Fruit fly (Drosophila melanogaster): ENCODE results near the gene Rac1.

Rac1 gene

DNA sequence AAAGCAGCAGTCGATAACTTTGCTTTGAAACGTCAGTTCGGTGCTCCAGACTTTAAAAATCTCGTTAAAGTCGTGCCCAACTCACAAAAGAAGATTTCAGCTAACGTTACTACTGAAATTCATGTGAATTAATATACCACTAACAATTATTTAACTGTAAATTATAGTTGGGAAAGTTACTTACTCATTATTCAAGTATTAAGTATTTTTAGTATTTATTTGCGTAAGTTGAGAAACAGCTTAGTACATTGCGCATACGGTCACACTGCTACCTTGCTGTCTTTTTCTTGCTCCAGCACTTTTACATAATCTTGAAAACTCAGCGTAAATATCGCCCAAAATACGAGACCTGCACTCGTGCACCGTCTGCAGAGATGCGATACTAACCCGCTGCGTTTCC is 27.2 kb upstream of the Rac1 start, which contains the start of gene ND-ACP (continued):
- TF ChIP-seq CG12219 (GFP tag; optimal IDR thresholded peaks at IDR 0.05) (no peak), CG6791 (GFP tag; IDR thresholded peaks at IDR 0.05; ENCODE audit: partially characterized antibody) (no peak), Neu2 (GFP tag; optimal IDR thresholded peaks at IDR 0.05; ENCODE audit: borderline replicate concordance) (no peak), Poxn (GFP tag; IDR thresholded peaks at IDR 0.05) (no peak), insv (GFP tag; optimal IDR thresholded peaks at IDR 0.05) (no peak), Lpt (GFP tag; optimal IDR thresholded peaks at IDR 0.05) (no peak), CG3838 (GFP tag; optimal IDR thresholded peaks at IDR 0.05) (no peak), run (tag; optimal IDR thresholded peaks at IDR 0.05) (no peak), dimm (GFP tag; IDR thresholded peaks at IDR 0.05) (no peak), shn (GFP tag; optimal IDR thresholded peaks at IDR 0.05) (no peak), Dip2 (GFP tag; IDR thresholded peaks at IDR 0.05) (no peak), trem (tag; optimal IDR thresholded peaks at IDR 0.05) (peak; percentile 72), CG17829 (tag; optimal IDR thresholded peaks at IDR 0.05) (no peak), kay (GFP tag; optimal IDR thresholded peaks at IDR 0.05) (no peak), vnd (GFP tag; IDR thresholded peaks at IDR 0.05; ENCODE audit: partially characterized antibody) (0 out of 3 replicates have a peak, but pooled peaks have one; percentile 24), Hr78 (GFP tag; optimal IDR thresholded peaks at IDR 0.05) (no peak), wor (GFP tag; IDR thresholded peaks at IDR 0.05) (no peak), CG12744 (GFP tag; optimal IDR thresholded peaks at IDR 0.05) (no peak), BEAF-32 (GFP tag; optimal IDR thresholded peaks at IDR 0.05) (peak; percentile 49), sd (tag; optimal IDR thresholded peaks at IDR 0.05) (no peak), HLH54F (GFP tag; optimal IDR thresholded peaks at IDR 0.05) (no peak), CG11398 (GFP tag; optimal IDR thresholded peaks at IDR 0.05) (no peak), mirr (GFP tag; optimal IDR thresholded peaks at IDR 0.05) (no peak), CG11093 (GFP tag; IDR thresholded peaks at IDR 0.05) (no peak), Sry-β (GFP tag; optimal IDR thresholded peaks at IDR 0.05) (no peak), cas (GFP tag; IDR thresholded peaks at IDR 0.05) (no peak), dmrt99B (tag; optimal IDR thresholded peaks at IDR 0.05) (no peak), slp2 (GFP tag; optimal IDR thresholded peaks at IDR 0.05) (no peak), Dref (GFP tag; IDR thresholded peaks at IDR 0.05) (peak; percentile 56), CG10321 (GFP tag; IDR thresholded peaks at IDR 0.05) (no peak), CG17359 (tag; optimal IDR thresholded peaks at IDR 0.05) (no peak), lola (GFP tag; optimal IDR thresholded peaks at IDR 0.05) (no peak), CG4328 (GFP tag; optimal IDR thresholded peaks at IDR 0.05) (no peak), CG10147 (GFP tag; optimal IDR thresholded peaks at IDR 0.05) (no peak), hbn (GFP tag; IDR thresholded peaks at IDR 0.05; ENCODE audit: partially characterized antibody) (no peak), CG7786 (GFP tag; optimal IDR thresholded peaks at IDR 0.05) (no peak), CG18011 (GFP tag; optimal IDR thresholded peaks at IDR 0.05) (no peak), CG4707 (GFP tag; optimal IDR thresholded peaks at IDR 0.05) (no peak), sens-2 (GFP tag; IDR thresholded peaks at IDR 0.05) (no peak), lab (GFP tag; optimal IDR thresholded peaks at IDR 0.05) (no peak), CG12236 (GFP tag; optimal IDR thresholded peaks at IDR 0.05) (no peak), ken (GFP tag; IDR thresholded peaks at IDR 0.05) (no peak), danr (GFP tag; IDR thresholded peaks at IDR 0.05) (no peak), tio (GFP tag; optimal IDR thresholded peaks at IDR 0.05) (no peak), fd3F (GFP tag; optimal IDR thresholded peaks at IDR 0.05) (no peak), Dll (GFP tag; IDR thresholded peaks at IDR 0.05; ENCODE audit: partially characterized antibody) (0 out of 4 replicates have a peak, but pooled peaks have one; percentile 41), CG1832 (GFP tag; optimal IDR thresholded peaks at IDR 0.05) (no peak), CG7357 (GFP tag; IDR thresholded peaks at IDR 0.05) (no peak), onecut (GFP tag; IDR thresholded peaks at IDR 0.05) (no peak), jigr1 (GFP tag; IDR thresholded peaks at IDR 0.05) (no peak), CG33213 (GFP tag; optimal IDR thresholded peaks at IDR 0.05) (no peak)

Data from whole organism, embryonic.